Fruit fly (Drosophila melanogaster): ENCODE measurements around the gene CG15422.

The CG15422 gene

dm6 chr2L:4004684-4005083, at the start of gene CG15422:
Gene CG15422, plus strand, starts transcription at chr2L:4004984.
- no peak for TF ChIP-seq noc (tag; optimal IDR thresholded peaks at IDR 0.05)

dm6 chr2L:3968325-3968724, 36.5 kb upstream of the CG15422 start:
- no peak for TF ChIP-seq noc (tag; optimal IDR thresholded peaks at IDR 0.05)

dm6 chr2L:3991638-3992037, 13.1 kb upstream of the CG15422 start, which contains the start of gene fred:
Gene fred, minus strand, starts transcription at chr2L:3991713.
- TF ChIP-seq noc (tag; optimal IDR thresholded peaks at IDR 0.05): no peak

dm6 chr2L:3999718-4000117, 5.1 kb upstream of the CG15422 start, which contains the start of gene CG43797:
Gene CG43797, plus strand, starts transcription at chr2L:4000018.
- no peak for TF ChIP-seq noc (tag; optimal IDR thresholded peaks at IDR 0.05)

- TF ChIP-seq noc (tag; optimal IDR thresholded peaks at IDR 0.05): no peak
These were observed 1.0 kb upstream of the CG15422 start, which contains the start of gene CG34176 for dm6 chr2L:4003780-4004179. Gene CG34176, plus strand, starts transcription at chr2L:4004080.

dm6 chr2L:4005741-4006140, 957 bp downstream of the CG15422 start, which contains the start of gene CG15423:
Gene CG15423, plus strand, starts transcription at chr2L:4006041.
- no peak for TF ChIP-seq noc (tag; optimal IDR thresholded peaks at IDR 0.05)

- TF ChIP-seq noc (tag; optimal IDR thresholded peaks at IDR 0.05): no peak
These were observed 2.6 kb downstream of the CG15422 start, which contains the start of gene CG43773 for dm6 chr2L:4007390-4007789. Gene CG43773, plus strand, starts transcription at chr2L:4007690.

- TF ChIP-seq noc (tag; optimal IDR thresholded peaks at IDR 0.05): no peak
These were observed 3.6 kb downstream of the CG15422 start, which contains the start of gene CG43774 for dm6 chr2L:4008353-4008752. Gene CG43774, plus strand, starts transcription at chr2L:4008653.

- no peak for TF ChIP-seq noc (tag; optimal IDR thresholded peaks at IDR 0.05)
These were observed 7.3 kb downstream of the CG15422 start for dm6 chr2L:4012089-4012488.

dm6 chr2L:4019198-4019597, 14.4 kb downstream of the CG15422 start:
- TF ChIP-seq noc (tag; optimal IDR thresholded peaks at IDR 0.05): no peak

- TF ChIP-seq noc (tag; optimal IDR thresholded peaks at IDR 0.05): no peak
These were observed 15.0 kb downstream of the CG15422 start for dm6 chr2L:4019765-4020164.

dm6 chr2L:4020188-4020587, 15.4 kb downstream of the CG15422 start:
- TF ChIP-seq noc (tag; optimal IDR thresholded peaks at IDR 0.05): no peak

- TF ChIP-seq noc (tag; optimal IDR thresholded peaks at IDR 0.05): no peak
These were observed 17.0 kb downstream of the CG15422 start for dm6 chr2L:4021608-4022342.

dm6 chr2L:4023312-4023926, 18.6 kb downstream of the CG15422 start:
- TF ChIP-seq noc (tag; optimal IDR thresholded peaks at IDR 0.05): no peak

dm6 chr2L:4025077-4025476, 20.3 kb downstream of the CG15422 start:
- no peak for TF ChIP-seq noc (tag; optimal IDR thresholded peaks at IDR 0.05)

- no peak for TF ChIP-seq noc (tag; optimal IDR thresholded peaks at IDR 0.05)
These were observed 23.2 kb downstream of the CG15422 start for dm6 chr2L:4028026-4028425.

dm6 chr2L:4028697-4029096, 23.9 kb downstream of the CG15422 start:
- no peak for TF ChIP-seq noc (tag; optimal IDR thresholded peaks at IDR 0.05)
